Worm (Caenorhabditis elegans) whole organism, L1 larva: ENCODE measurements around the gene C06B3.1.

ENCODE experiments used
- aly-2 ChIP-seq: fragments of 150-350 bp; optimal IDR thresholded peaks from 2 replicates; lab custom pipeline; 2014; ENCODE audit warnings: missing biosample characterization, missing genetic modification characterization
- ceh-88 ChIP-seq: fragments of 200-800 bp; sonication (Bioruptor generic); IDR thresholded peaks from 2 replicates; pipeline ENCODE4 v1.3.6; 2022; ENCODE audit warnings: missing genetic modification characterization, missing compliant biosample characterization
- nhr-77 ChIP-seq: fragments of 150-350 bp; optimal IDR thresholded peaks from 2 replicates; lab custom pipeline; 2014; ENCODE audit warnings: missing biosample characterization, missing genetic modification characterization
- pax-3 ChIP-seq: fragments of 200-800 bp; sonication (Bioruptor generic); optimal IDR thresholded peaks from 2 replicates; lab custom pipeline; 2018; ENCODE audit warnings: mild to moderate bottlenecking, missing genetic modification characterization, moderate library complexity, missing compliant biosample characterization
- pqm-1 ChIP-seq: sonication (generic microtip); optimal IDR thresholded peaks from 3 replicates; lab custom pipeline; 2017; ENCODE audit warnings: missing biosample characterization, missing genetic modification characterization
- unc-130 ChIP-seq: fragments of 150-350 bp; optimal IDR thresholded peaks from 2 replicates; lab custom pipeline; 2017; ENCODE audit warnings: missing biosample characterization, missing genetic modification characterization, inconsistent platforms
- unc-62 ChIP-seq: fragments of 150-350 bp; optimal IDR thresholded peaks from 2 replicates; lab custom pipeline; 2014; ENCODE audit warnings: missing biosample characterization, missing genetic modification reagents, missing genetic modification characterization
- zag-1 ChIP-seq: fragments of 150-350 bp; optimal IDR thresholded peaks from 2 replicates; lab custom pipeline; 2014; ENCODE audit warnings: missing biosample characterization, missing genetic modification characterization

ce11 chrV:13876529-13876928 is 26.1 kb upstream of the C06B3.1 start, which contains the start of gene T22G5.1:
- TF ChIP-seq pax-3 (no peak), unc-130 (no peak), nhr-77 (tag; lab: Kevin White, UChicago) (no peak), pqm-1 (tag; lab: Kevin White, UChicago) (no peak), unc-62 (no peak), zag-1 (tag; lab: Kevin White, UChicago) (no peak), aly-2 (tag; lab: Kevin White, UChicago) (no peak), ceh-88 (no peak)
